Worm (Caenorhabditis elegans) whole organism, midembryonic: ENCODE measurements around the gene egl-18.

Source experiments
- ref-1 ChIP-seq: fragments of 200-800 bp; sonication (Bioruptor generic); conservative IDR thresholded peaks from 2 replicates; pipeline ENCODE4 v1.3.6; 2022; ENCODE audit warnings: missing genetic modification reagents, missing genetic modification characterization, missing compliant biosample characterization
- ztf-23 ChIP-seq: fragments of 200-800 bp; sonication (Bioruptor generic); IDR thresholded peaks from 2 replicates; pipeline ENCODE4 v1.3.6; 2022; ENCODE audit warnings: missing genetic modification reagents, missing genetic modification characterization, missing compliant biosample characterization

DNA sequence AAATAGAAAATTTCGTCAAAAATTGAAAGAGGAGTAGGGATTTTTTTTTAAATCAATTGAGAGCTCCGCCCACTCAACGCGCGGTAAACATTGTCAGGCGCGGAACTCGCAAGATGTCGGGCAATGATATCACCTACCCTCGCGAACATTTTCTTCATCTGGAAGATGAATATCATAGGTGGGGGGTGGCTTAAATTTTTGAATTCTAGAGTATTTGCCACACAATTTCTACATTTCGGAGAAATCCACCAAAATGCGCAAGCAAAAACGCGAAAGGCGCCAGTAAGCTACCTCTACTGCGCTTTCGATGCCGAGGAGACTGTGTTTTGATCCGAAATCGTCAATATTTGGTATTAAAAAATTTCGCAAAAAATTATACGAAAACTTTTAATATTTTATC, 23.6 kb upstream of the egl-18 start:
- TF ChIP-seq ref-1 (no peak), ztf-23 (GFP tag; lab: Robert Waterston, UW) (no peak)
